Worm (Caenorhabditis elegans) whole organism, L4/young adult: ENCODE measurements around the gene pmp-5.

ENCODE experiments used
- W03F9.2 ChIP-seq: fragments of 150-350 bp; optimal IDR thresholded peaks from 2 replicates; lab custom pipeline; 2014; ENCODE audit warnings: missing biosample characterization, missing genetic modification characterization
- him-1 ChIP-seq: sonication (generic microtip); optimal IDR thresholded peaks from 2 replicates; lab custom pipeline; 2016; ENCODE audit warnings: missing genotype, missing genetic modification reagents, missing genetic modification characterization, missing compliant biosample characterization

DNA sequence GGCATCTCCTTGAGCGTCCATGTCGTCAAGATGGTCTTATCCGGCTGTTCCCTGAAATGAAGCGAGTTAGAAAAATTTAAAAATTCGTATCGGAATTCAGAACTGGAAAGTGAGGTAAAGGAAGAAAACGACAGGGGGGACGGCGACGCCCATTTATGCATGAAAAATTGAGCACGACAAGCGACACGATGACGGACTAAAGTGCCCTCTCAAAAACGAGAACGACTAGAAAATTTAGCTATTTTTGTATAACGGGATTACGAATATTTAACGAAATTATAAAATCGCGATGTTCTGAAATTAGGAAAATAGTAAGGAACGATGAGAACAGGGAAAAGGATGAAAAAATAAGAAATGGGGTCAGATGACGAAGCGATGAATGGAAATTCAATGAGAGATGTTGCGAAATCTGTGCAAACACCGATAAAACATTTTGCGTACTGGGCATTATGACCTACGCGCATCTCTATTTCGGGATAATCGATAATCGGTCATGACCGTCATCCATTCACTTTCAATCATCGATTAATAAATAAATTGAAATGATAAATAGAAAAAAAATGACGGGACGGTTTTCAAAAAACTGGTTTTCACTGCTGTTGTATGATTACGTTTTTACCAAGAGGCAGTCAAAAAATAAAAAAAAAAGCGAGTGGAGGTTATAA, 9.0 kb downstream of the pmp-5 start, which contains the start of gene snb-1:
- no peak for TF ChIP-seq him-1 (tag; lab: Kevin White, UChicago)
- TF ChIP-seq W03F9.2 (tag; lab: Kevin White, UChicago), result peak; percentile 75
